Worm (Caenorhabditis elegans) whole organism, L4 larva: ENCODE measurements around the gene Y73B6BL.23.

ENCODE experiments used
- D1046.2 ChIP-seq: fragments of 200-800 bp; sonication (Bioruptor generic); IDR thresholded peaks from 2 replicates; pipeline ENCODE4 v1.3.6; 2022; ENCODE audit warnings: missing genetic modification characterization, missing compliant biosample characterization
- F26F4.8 ChIP-seq: fragments of 200-800 bp; sonication (Bioruptor generic); conservative IDR thresholded peaks from 2 replicates; pipeline ENCODE4 v1.3.6; 2022; ENCODE audit warnings: missing genetic modification characterization, missing compliant biosample characterization
- R02D3.7 ChIP-seq: fragments of 150-350 bp; sonication (generic microtip); optimal IDR thresholded peaks from 3 replicates; lab custom pipeline; 2014; ENCODE audit warnings: missing biosample characterization, missing genetic modification characterization
- T20F7.1 ChIP-seq: fragments of 200-800 bp; sonication (Bioruptor generic); optimal IDR thresholded peaks from 2 replicates; lab custom pipeline; 2018; ENCODE audit warnings: mild to moderate bottlenecking, missing genetic modification characterization, missing compliant biosample characterization
- T26A8.4 ChIP-seq: fragments of 200-800 bp; sonication (Bioruptor generic); IDR thresholded peaks from 2 replicates; pipeline ENCODE4 v1.3.6; 2022; ENCODE audit warnings: missing genetic modification characterization, missing compliant biosample characterization
- Y105C5A.15 ChIP-seq: fragments of 200-800 bp; sonication (Bioruptor generic); IDR thresholded peaks from 2 replicates; pipeline ENCODE4 v1.3.6; 2022; ENCODE audit warnings: missing genetic modification characterization, missing compliant biosample characterization
- Y48G9A.11 ChIP-seq: fragments of 200-800 bp; sonication (Bioruptor generic); IDR thresholded peaks from 2 replicates; pipeline ENCODE4 v1.3.6; 2022; ENCODE audit warnings: missing genetic modification reagents, missing genetic modification characterization, missing compliant biosample characterization
- ZK337.2 ChIP-seq: fragments of 200-800 bp; sonication (Bioruptor generic); IDR thresholded peaks from 2 replicates; pipeline ENCODE4 v1.3.6; 2022; ENCODE audit warnings: missing genetic modification reagents, missing genetic modification characterization, missing compliant biosample characterization
- ZK546.5 ChIP-seq, 2 experiments: sonication (generic microtip); optimal IDR thresholded peaks; 2 replicates each; lab custom pipeline; 2017; ENCODE audit warnings: missing biosample characterization in 2 of 2, missing genetic modification characterization in 2 of 2
- aha-1 ChIP-seq: fragments of 150-350 bp; peaks from one replicate; lab custom pipeline; 2014; ENCODE audit warnings: missing biosample characterization, missing genetic modification characterization
- aly-2 ChIP-seq: sonication (generic microtip); optimal IDR thresholded peaks from 2 replicates; lab custom pipeline; 2018; ENCODE audit warnings: missing biosample characterization, missing genetic modification characterization
- ama-1 ChIP-seq: fragments of 150-350 bp; optimal IDR thresholded peaks from 2 replicates; lab custom pipeline; 2014; ENCODE audit warnings: inconsistent platforms, mixed read lengths
- arid-1 ChIP-seq: fragments of 200-800 bp; sonication (Bioruptor generic); conservative IDR thresholded peaks from 2 replicates; pipeline ENCODE4 v1.3.6; 2022; ENCODE audit warnings: missing genetic modification reagents, missing genetic modification characterization, missing compliant biosample characterization
- attf-4 ChIP-seq: sonication (generic microtip); optimal IDR thresholded peaks from 3 replicates; lab custom pipeline; 2017; ENCODE audit warnings: missing biosample characterization, missing genetic modification characterization
- ceh-28 ChIP-seq: fragments of 150-350 bp; optimal IDR thresholded peaks from 2 replicates; lab custom pipeline; 2014; ENCODE audit warnings: missing biosample characterization, missing genetic modification reagents, missing genetic modification characterization
- ceh-62 ChIP-seq: sonication (generic microtip); optimal IDR thresholded peaks from 2 replicates; lab custom pipeline; 2017; ENCODE audit warnings: missing biosample characterization, missing genetic modification characterization
- ceh-82 ChIP-seq: sonication (generic microtip); optimal IDR thresholded peaks from 2 replicates; lab custom pipeline; 2017; ENCODE audit warnings: missing biosample characterization, missing genetic modification characterization
- ces-1 ChIP-seq: fragments of 150-350 bp; sonication (generic microtip); optimal IDR thresholded peaks from 4 replicates; lab custom pipeline; 2014; ENCODE audit warnings: missing biosample characterization, missing genetic modification reagents, missing genetic modification characterization
- ctbp-1 ChIP-seq: fragments of 200-800 bp; sonication (Bioruptor generic); IDR thresholded peaks from 2 replicates; pipeline ENCODE4 v1.3.6; 2022; ENCODE audit warnings: missing genetic modification reagents, missing genetic modification characterization, missing compliant biosample characterization
- daf-19 ChIP-seq: fragments of 200-800 bp; sonication (Bioruptor generic); conservative IDR thresholded peaks from 2 replicates; pipeline ENCODE4 v1.3.6; 2022; ENCODE audit warnings: missing genetic modification characterization, missing compliant biosample characterization
- dmd-8 ChIP-seq: fragments of 200-800 bp; sonication (Bioruptor generic); IDR thresholded peaks from 2 replicates; pipeline ENCODE4 v1.3.6; 2022; ENCODE audit warnings: missing genetic modification characterization, missing compliant biosample characterization
- dmd-9 ChIP-seq: fragments of 200-800 bp; sonication (Bioruptor generic); IDR thresholded peaks from 2 replicates; pipeline ENCODE4 v1.3.6; 2022; ENCODE audit warnings: missing genetic modification reagents, missing genetic modification characterization, missing compliant biosample characterization
- dpl-1 ChIP-seq: fragments of 150-350 bp; optimal IDR thresholded peaks from 2 replicates; lab custom pipeline; 2014; ENCODE audit warnings: missing biosample characterization, missing genetic modification reagents, missing genetic modification characterization
- duxl-1 ChIP-seq: sonication (generic microtip); optimal IDR thresholded peaks from 2 replicates; lab custom pipeline; 2016; ENCODE audit warnings: mild to moderate bottlenecking, missing genetic modification characterization, moderate library complexity, missing compliant biosample characterization; ENCODE audit not compliant: poor library complexity
- dve-1 ChIP-seq: sonication (generic microtip); optimal IDR thresholded peaks from 2 replicates; lab custom pipeline; 2017; ENCODE audit warnings: antibody characterized with exemption, mild to moderate bottlenecking, missing genetic modification characterization, missing compliant biosample characterization; ENCODE audit not compliant: insufficient read depth
- fkh-10 ChIP-seq: fragments of 150-350 bp; optimal IDR thresholded peaks from 2 replicates; lab custom pipeline; 2014; ENCODE audit warnings: missing biosample characterization, missing genetic modification reagents, missing genetic modification characterization
- fos-1 ChIP-seq: fragments of 150-350 bp; optimal IDR thresholded peaks from 2 replicates; lab custom pipeline; 2014; ENCODE audit warnings: missing biosample characterization, missing genetic modification characterization
- hlh-11 ChIP-seq: fragments of 200-800 bp; sonication (Bioruptor generic); optimal IDR thresholded peaks from 2 replicates; lab custom pipeline; 2018; ENCODE audit warnings: mild to moderate bottlenecking, missing genetic modification characterization, missing compliant biosample characterization
- hmg-1.1 ChIP-seq: fragments of 200-800 bp; sonication (Bioruptor generic); IDR thresholded peaks from 2 replicates; pipeline ENCODE4 v1.3.6; 2022; ENCODE audit warnings: missing genetic modification reagents, missing genetic modification characterization, missing compliant biosample characterization
- lin-38 ChIP-seq: fragments of 200-800 bp; sonication (Bioruptor generic); IDR thresholded peaks from 2 replicates; pipeline ENCODE4 v1.3.6; 2022; ENCODE audit warnings: missing genetic modification reagents, missing genetic modification characterization, missing compliant biosample characterization
- madf-9 ChIP-seq: fragments of 200-800 bp; sonication (Bioruptor generic); conservative IDR thresholded peaks from 2 replicates; pipeline ENCODE4 v1.3.6; 2022; ENCODE audit warnings: missing genetic modification reagents, missing genetic modification characterization, missing compliant biosample characterization
- mxl-3 ChIP-seq: fragments of 200-800 bp; sonication (Bioruptor generic); optimal IDR thresholded peaks from 2 replicates; lab custom pipeline; 2018; ENCODE audit warnings: mild to moderate bottlenecking, missing genetic modification characterization, missing compliant biosample characterization
- nhr-102 ChIP-seq: sonication (generic microtip); optimal IDR thresholded peaks from 2 replicates; lab custom pipeline; 2016; ENCODE audit warnings: mild to moderate bottlenecking, missing genetic modification characterization, moderate library complexity, missing compliant biosample characterization
- nhr-111 ChIP-seq: fragments of 200-800 bp; sonication (Bioruptor generic); optimal IDR thresholded peaks from 2 replicates; lab custom pipeline; 2018; ENCODE audit warnings: mild to moderate bottlenecking, missing genetic modification characterization, missing compliant biosample characterization
- nhr-28 ChIP-seq: fragments of 150-350 bp; optimal IDR thresholded peaks from 2 replicates; lab custom pipeline; 2014; ENCODE audit warnings: missing biosample characterization, missing genetic modification characterization
- nhr-41 ChIP-seq: fragments of 200-800 bp; sonication (Bioruptor generic); IDR thresholded peaks from 2 replicates; pipeline ENCODE4 v1.3.6; 2022; ENCODE audit warnings: missing genetic modification reagents, missing genetic modification characterization, missing compliant biosample characterization
- nhr-42 ChIP-seq: fragments of 200-800 bp; sonication (Bioruptor generic); IDR thresholded peaks from 2 replicates; pipeline ENCODE4 v1.3.6; 2022; ENCODE audit warnings: missing genetic modification characterization, missing compliant biosample characterization
- nhr-48 ChIP-seq: sonication (generic microtip); optimal IDR thresholded peaks from 2 replicates; lab custom pipeline; 2016; ENCODE audit warnings: mild to moderate bottlenecking, missing genetic modification characterization, missing compliant biosample characterization
- nhr-6 ChIP-seq: fragments of 150-350 bp; optimal IDR thresholded peaks from 2 replicates; lab custom pipeline; 2014; ENCODE audit warnings: missing biosample characterization, missing genetic modification characterization
- nhr-77 ChIP-seq: fragments of 150-350 bp; optimal IDR thresholded peaks from 2 replicates; lab custom pipeline; 2014; ENCODE audit warnings: missing biosample characterization, missing genetic modification characterization
- pha-4 ChIP-seq, 2 experiments: fragments of 150-350 bp in 1 of 2; fragments of 200-800 bp in 1 of 2; sonication (Bioruptor generic) in 1 of 2; IDR thresholded peaks in 1 of 2; optimal IDR thresholded peaks in 1 of 2; 2 replicates each; pipeline versions ENCODE4 v1.3.6 to Lab custom; 2014 to 2022; ENCODE audit warnings: missing genetic modification characterization in 2 of 2, missing genetic modification reagents in 2 of 2, missing biosample characterization in 1 of 2, missing compliant biosample characterization in 1 of 2
- saeg-2 ChIP-seq: fragments of 200-800 bp; sonication (Bioruptor generic); IDR thresholded peaks from 2 replicates; pipeline ENCODE4 v1.3.6; 2022; ENCODE audit warnings: missing genetic modification reagents, missing genetic modification characterization, missing compliant biosample characterization
- sdz-12 ChIP-seq: fragments of 200-800 bp; sonication (Bioruptor generic); optimal IDR thresholded peaks from 2 replicates; lab custom pipeline; 2018; ENCODE audit warnings: mild to moderate bottlenecking, missing genetic modification characterization, missing compliant biosample characterization
- set-16 ChIP-seq: fragments of 200-800 bp; sonication (Bioruptor generic); IDR thresholded peaks from 2 replicates; pipeline ENCODE4 v1.3.6; 2022; ENCODE audit warnings: missing genetic modification reagents, missing genetic modification characterization, missing compliant biosample characterization
- unc-39 ChIP-seq: sonication (generic microtip); optimal IDR thresholded peaks from 2 replicates; lab custom pipeline; 2017; ENCODE audit warnings: missing biosample characterization, missing genetic modification characterization
- zip-11 ChIP-seq: fragments of 200-800 bp; sonication (Bioruptor generic); IDR thresholded peaks from 2 replicates; pipeline ENCODE4 v1.3.6; 2022; ENCODE audit warnings: missing genetic modification characterization, missing compliant biosample characterization
- zip-2 ChIP-seq: fragments of 150-350 bp; optimal IDR thresholded peaks from 2 replicates; lab custom pipeline; 2014; ENCODE audit warnings: missing biosample characterization, missing genetic modification characterization
- ztf-11 ChIP-seq: fragments of 150-350 bp; optimal IDR thresholded peaks from 2 replicates; lab custom pipeline; 2014; ENCODE audit warnings: missing biosample characterization, missing genetic modification characterization

Gene Y73B6BL.23

DNA sequence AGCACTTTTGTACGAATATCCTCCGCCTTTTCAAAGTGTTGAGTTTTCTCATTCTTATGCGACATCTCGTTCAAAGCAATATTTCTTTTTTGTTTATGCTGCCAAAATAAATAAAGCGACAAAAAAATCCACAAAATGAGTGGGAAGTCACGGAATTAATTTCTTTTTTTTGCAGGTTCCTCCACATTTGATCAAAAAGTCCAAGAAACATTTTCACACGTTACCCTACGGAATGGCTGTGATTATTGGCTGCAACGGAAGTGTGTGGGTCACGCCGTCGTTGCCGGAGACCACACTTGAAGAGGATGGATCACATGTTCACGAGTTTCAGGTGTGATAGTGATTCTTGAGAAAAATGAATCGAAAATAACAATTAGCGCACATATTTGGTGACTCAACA, 2.3 kb downstream of the Y73B6BL.23 start, which contains the start of gene Y73B6BL.22:
TSS of gene Y73B6BL.22 (minus strand) at position 101 of the 400 bp plus-strand sequence.
- peak; percentile 8 for TF ChIP-seq aha-1 (tag; lab: Kevin White, UChicago)
- no peak for TF ChIP-seq ZK337.2 (GFP tag; lab: Robert Waterston, UW)

DNA sequence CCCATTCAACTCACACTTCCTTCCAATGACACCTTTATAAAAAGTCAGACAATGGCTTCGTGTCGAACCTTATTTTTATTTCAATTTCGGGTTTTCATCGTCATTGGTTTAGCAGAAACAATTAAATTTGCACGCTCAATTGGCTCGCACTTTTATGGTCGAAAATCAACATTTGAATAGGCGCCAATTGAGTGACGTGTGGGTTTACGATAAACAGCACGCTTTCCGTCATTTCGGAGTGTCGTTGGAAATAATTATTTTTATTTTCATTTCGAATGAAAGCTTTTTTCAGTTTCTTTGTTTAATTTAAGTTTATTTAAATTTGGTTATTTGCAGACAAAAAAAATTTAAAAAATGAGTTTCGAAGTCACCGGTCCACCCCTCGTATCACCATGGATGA, 3.7 kb downstream of the Y73B6BL.23 start, which contains the start of gene exos-2:
TSS of gene exos-2 (plus strand) at position 330 of the 400 bp plus-strand sequence.
- TF ChIP-seq daf-19 (GFP tag; lab: Robert Waterston, UW): no peak
- no peak for TF ChIP-seq aly-2 (tag; lab: Kevin White, UChicago)
- peak; percentile 46 for TF ChIP-seq lin-38
- TF ChIP-seq dpl-1 (GFP tag; lab: Kevin White, UChicago): peak; percentile 96
- 0 out of 2 replicates have a peak, but pooled peaks have one; percentile 12 for TF ChIP-seq hmg-1.1 (GFP tag; lab: Robert Waterston, UW)
- no peak for TF ChIP-seq unc-39 (tag; lab: Kevin White, UChicago)
- TF ChIP-seq Y105C5A.15 (GFP tag; lab: Robert Waterston, UW): no peak
- TF ChIP-seq arid-1: no peak
- no peak for TF ChIP-seq ceh-62
- TF ChIP-seq aha-1 (tag; lab: Kevin White, UChicago): peak; percentile 35
- no peak for TF ChIP-seq pha-4 (GFP tag; IDR thresholded peaks at IDR 0.05; lab: Robert Waterston, UW)
- peak; percentile 17 for TF ChIP-seq pha-4 (tag; optimal IDR thresholded peaks at IDR 0.05; lab: Kevin White, UChicago)
- TF ChIP-seq ces-1: no peak
- no peak for TF ChIP-seq ama-1
- TF ChIP-seq ZK546.5 (tag; optimal IDR thresholded peaks at IDR 0.05; lab: Kevin White, UChicago): no peak
- TF ChIP-seq fkh-10 (GFP tag; lab: Kevin White, UChicago): peak; percentile 32
- no peak for TF ChIP-seq nhr-42 (GFP tag; lab: Robert Waterston, UW)
- peak; percentile 99 for TF ChIP-seq Y48G9A.11 (GFP tag; lab: Robert Waterston, UW)
- TF ChIP-seq hlh-11 (tag; lab: Kevin White, UChicago): no peak
- peak; percentile 95 for TF ChIP-seq R02D3.7 (tag; lab: Kevin White, UChicago)
- TF ChIP-seq nhr-28 (tag; lab: Kevin White, UChicago): no peak
- TF ChIP-seq saeg-2 (GFP tag; lab: Robert Waterston, UW): no peak
- TF ChIP-seq sdz-12: no peak
- no peak for TF ChIP-seq nhr-41 (GFP tag; lab: Robert Waterston, UW)
- no peak for TF ChIP-seq ctbp-1 (GFP tag; lab: Robert Waterston, UW)
- peak; percentile 98 for TF ChIP-seq T20F7.1 (GFP tag; lab: Kevin White, UChicago)
- TF ChIP-seq fos-1 (tag; lab: Kevin White, UChicago): no peak

DNA sequence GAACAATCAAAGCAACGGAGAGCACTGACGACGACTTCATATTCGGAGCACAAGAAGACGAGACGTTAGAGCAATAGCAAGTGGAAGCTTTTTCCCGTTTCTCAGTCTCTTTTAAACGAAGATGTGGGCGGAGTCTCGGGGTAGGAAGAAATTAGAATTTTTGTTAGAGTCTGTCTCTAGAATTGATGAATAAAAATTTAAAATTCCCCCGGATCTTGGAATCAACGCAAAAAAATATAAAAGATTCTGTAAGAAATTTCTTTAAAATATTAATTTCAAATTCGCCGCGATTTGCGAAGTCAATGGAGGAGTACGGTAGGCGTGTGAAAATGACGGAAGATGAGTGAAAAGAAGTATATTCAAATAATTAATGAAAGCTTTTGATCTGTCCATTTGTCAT, 5.4 kb downstream of the Y73B6BL.23 start, which contains the start of gene nlp-71:
TSS of gene nlp-71 (minus strand) at position 101 of the 400 bp plus-strand sequence.
- TF ChIP-seq hmg-1.1 (GFP tag; lab: Robert Waterston, UW) (no peak), ceh-82 (no peak), zip-2 (tag; lab: Kevin White, UChicago) (no peak), zip-11 (GFP tag; lab: Robert Waterston, UW) (no peak), dmd-9 (GFP tag; lab: Robert Waterston, UW) (no peak), T26A8.4 (GFP tag; lab: Robert Waterston, UW) (no peak), ztf-11 (tag; lab: Kevin White, UChicago) (no peak), nhr-102 (tag; lab: Kevin White, UChicago) (no peak), dve-1 (tag; lab: Kevin White, UChicago) (no peak)

DNA sequence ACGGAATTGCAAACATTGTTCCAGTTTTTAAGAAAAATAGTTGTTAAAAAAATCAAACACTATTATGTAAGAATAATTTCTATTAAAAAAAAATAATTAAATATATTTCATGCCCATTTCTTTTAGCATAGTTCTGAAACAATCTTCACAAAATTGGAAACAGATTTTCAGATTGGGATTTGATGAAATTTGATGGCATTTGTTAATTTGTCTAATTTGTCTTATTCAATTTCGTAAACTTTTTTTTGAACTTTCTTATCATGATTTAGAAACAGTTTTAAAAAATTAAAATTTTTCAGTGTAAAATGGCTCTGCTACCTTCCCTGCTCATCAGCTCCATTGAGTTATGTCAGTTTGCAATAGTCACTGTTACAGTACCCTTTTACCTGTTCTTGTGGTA, 14.0 kb downstream of the Y73B6BL.23 start, which contains the start of gene srv-13:
TSS of gene srv-13 (plus strand) at position 301 of the 400 bp plus-strand sequence.
- TF ChIP-seq mxl-3 (no peak), attf-4 (no peak), duxl-1 (no peak), nhr-48 (tag; lab: Kevin White, UChicago) (no peak), ctbp-1 (GFP tag; lab: Robert Waterston, UW) (no peak), nhr-6 (no peak), nhr-77 (tag; lab: Kevin White, UChicago) (no peak), D1046.2 (GFP tag; lab: Robert Waterston, UW) (no peak), hmg-1.1 (GFP tag; lab: Robert Waterston, UW) (no peak), dmd-8 (no peak), set-16 (GFP tag; lab: Robert Waterston, UW) (no peak), nhr-111 (GFP tag; lab: Kevin White, UChicago) (no peak), ceh-28 (no peak), ces-1 (no peak), F26F4.8 (GFP tag; lab: Robert Waterston, UW) (no peak), madf-9 (no peak), nhr-42 (GFP tag; lab: Robert Waterston, UW) (no peak)
